Worm (Caenorhabditis elegans): ENCODE measurements around the gene sec-24.2.

DNA sequence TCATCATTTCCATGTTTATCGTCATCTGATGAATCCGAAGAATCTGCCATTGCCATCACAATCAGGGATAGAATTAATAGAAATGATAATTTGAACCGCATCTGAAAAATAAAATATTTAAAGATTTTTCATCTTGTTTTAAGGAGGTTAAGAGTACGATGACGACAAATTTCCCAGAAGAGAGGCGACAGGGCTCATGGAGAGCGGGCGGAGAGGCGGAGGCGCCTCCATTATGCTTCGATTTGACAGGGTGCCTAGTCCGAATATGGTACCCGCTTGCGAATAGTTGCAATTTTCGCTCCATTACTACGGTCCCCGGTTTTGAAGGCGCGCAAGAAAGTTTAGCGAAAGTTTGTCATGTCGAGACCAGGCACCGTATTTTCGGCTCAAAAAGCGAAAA is 24.5 kb upstream of the sec-24.2 start, which contains the start of gene F28D1.6:
- TF ChIP-seq him-1 (tag; optimal IDR thresholded peaks at IDR 0.05) (no peak), dao-5 (tag; optimal IDR thresholded peaks at IDR 0.05) (no peak), W03F9.2 (tag; optimal IDR thresholded peaks at IDR 0.05) (no peak)
